Fruit fly (Drosophila melanogaster) Kc167 (cell line): ENCODE measurements around the gene CG14269.

Source experiments
- Myc ChIP-seq: fragments of >200 bp; optimal IDR thresholded peaks from 2 replicates; lab custom pipeline; 2017; ENCODE audit warnings: missing external identifiers
- Sin3A ChIP-seq: fragments of >200 bp; optimal IDR thresholded peaks from 2 replicates; lab custom pipeline; 2018; ENCODE audit warnings: missing external identifiers
- h ChIP-seq: fragments of >200 bp; optimal IDR thresholded peaks from 3 replicates; lab custom pipeline; 2018; ENCODE audit warnings: missing external identifiers
- insv ChIP-seq: fragments of >200 bp; optimal IDR thresholded peaks from 3 replicates; lab custom pipeline; 2018; ENCODE audit warnings: missing external identifiers
- psq ChIP-seq: fragments of >200 bp; optimal IDR thresholded peaks from 2 replicates; lab custom pipeline; 2017; ENCODE audit warnings: missing external identifiers
- ttk ChIP-seq: sonication (Bioruptor generic); optimal IDR thresholded peaks from 2 replicates; lab custom pipeline; 2017; ENCODE audit warnings: missing external identifiers

- no peak for TF ChIP-seq psq
- no peak for TF ChIP-seq insv (lab: Kevin White, UChicago)
- no peak for TF ChIP-seq Myc (lab: Kevin White, UChicago)
- TF ChIP-seq Sin3A (lab: Kevin White, UChicago): no peak
- TF ChIP-seq h (lab: Kevin White, UChicago): no peak
- no peak for TF ChIP-seq ttk
Measured at dm6 chrX:3463944-3464343, 28.3 kb upstream of the CG14269 start, which contains the start of gene CG16781.
